Fruit fly (Drosophila melanogaster) whole organism, embryonic: Measurements from ENCODE around the gene ATPsynO.

Source experiments
- Aef1 ChIP-seq: fragments of 200-800 bp; sonication (Bioruptor generic); IDR thresholded peaks from 3 replicates; pipeline ENCODE4 v1.3.6; 2022; ENCODE audit warnings: missing biosample characterization, missing genetic modification characterization
- Antp ChIP-seq: fragments of 200-800 bp; sonication (Bioruptor generic); optimal IDR thresholded peaks from 3 replicates; lab custom pipeline; 2016; ENCODE audit warnings: missing biosample characterization, missing genetic modification characterization
- Bdp1 ChIP-seq: fragments of 200-800 bp; sonication (Bioruptor generic); optimal IDR thresholded peaks from 3 replicates; lab custom pipeline; 2016; ENCODE audit warnings: missing biosample characterization, missing genetic modification characterization
- CG10267 ChIP-seq: fragments of 200-800 bp; sonication (Bioruptor generic); optimal IDR thresholded peaks from 2 replicates; lab custom pipeline; 2018; ENCODE audit warnings: missing biosample characterization, mild to moderate bottlenecking, missing genetic modification characterization, moderate library complexity
- CG10543 ChIP-seq: fragments of 200-800 bp; sonication (Bioruptor generic); optimal IDR thresholded peaks from 3 replicates; lab custom pipeline; 2017; ENCODE audit warnings: missing biosample characterization, mild to moderate bottlenecking, missing genetic modification characterization, moderate library complexity
- CG10959 ChIP-seq: fragments of 200-800 bp; sonication (Bioruptor generic); IDR thresholded peaks from 2 replicates; pipeline ENCODE4 v1.3.6; 2022; ENCODE audit warnings: missing biosample characterization, missing genetic modification characterization
- CG11696 ChIP-seq: fragments of 200-800 bp; sonication (Bioruptor generic); IDR thresholded peaks from 2 replicates; pipeline ENCODE4 v1.3.6; 2022; ENCODE audit warnings: missing biosample characterization, missing genetic modification characterization
- CG13123 ChIP-seq: fragments of 200-800 bp; sonication (Bioruptor generic); optimal IDR thresholded peaks from 2 replicates; lab custom pipeline; 2016; ENCODE audit warnings: missing biosample characterization, missing genetic modification characterization
- CG13894 ChIP-seq: fragments of 200-800 bp; sonication (Bioruptor generic); optimal IDR thresholded peaks from 3 replicates; lab custom pipeline; 2018; ENCODE audit warnings: missing biosample characterization, mild to moderate bottlenecking, missing genetic modification characterization, moderate library complexity
- CG14050 ChIP-seq: fragments of 200-800 bp; sonication (Bioruptor generic); IDR thresholded peaks from 3 replicates; pipeline ENCODE4 v1.3.6; 2022; ENCODE audit warnings: missing biosample characterization, missing genetic modification characterization
- CG14965 ChIP-seq: fragments of 200-800 bp; sonication (Bioruptor generic); optimal IDR thresholded peaks from 2 replicates; lab custom pipeline; 2016; ENCODE audit warnings: missing biosample characterization, missing genetic modification characterization, borderline replicate concordance
- CG15514 ChIP-seq: fragments of 200-800 bp; sonication (Bioruptor generic); optimal IDR thresholded peaks from 3 replicates; lab custom pipeline; 2017; ENCODE audit warnings: missing biosample characterization, missing genetic modification characterization, mild to moderate bottlenecking, moderate library complexity, missing genetic modification reagents
- CG17186 ChIP-seq: fragments of 200-800 bp; sonication (Bioruptor generic); optimal IDR thresholded peaks from 3 replicates; lab custom pipeline; 2017; ENCODE audit warnings: missing biosample characterization, missing genetic modification reagents, missing genetic modification characterization
- CG17802 ChIP-seq: fragments of 200-800 bp; sonication (Bioruptor generic); optimal IDR thresholded peaks from 2 replicates; lab custom pipeline; 2018; ENCODE audit warnings: missing biosample characterization, mild to moderate bottlenecking, missing genetic modification characterization, moderate library complexity
- CG1792 ChIP-seq: fragments of 200-800 bp; sonication (Bioruptor generic); optimal IDR thresholded peaks from 2 replicates; lab custom pipeline; 2016; ENCODE audit warnings: missing biosample characterization, missing genetic modification characterization
- CG18476 ChIP-seq: fragments of 200-800 bp; sonication (Bioruptor generic); optimal IDR thresholded peaks from 2 replicates; lab custom pipeline; 2016; ENCODE audit warnings: missing biosample characterization, mild to moderate bottlenecking, missing genetic modification characterization
- CG2116 ChIP-seq: fragments of 200-800 bp; sonication (Bioruptor generic); optimal IDR thresholded peaks from 3 replicates; lab custom pipeline; 2018; ENCODE audit warnings: missing biosample characterization, mild to moderate bottlenecking, missing genetic modification characterization
- CG2129 ChIP-seq: fragments of 200-800 bp; sonication (Bioruptor generic); IDR thresholded peaks from 2 replicates; pipeline ENCODE4 v1.3.6; 2022; ENCODE audit warnings: missing biosample characterization, missing genetic modification characterization; ENCODE audit not compliant: partially characterized antibody
- CG31441 ChIP-seq: fragments of 200-800 bp; sonication (Bioruptor generic); IDR thresholded peaks from 2 replicates; pipeline ENCODE4 v1.3.6; 2022; ENCODE audit warnings: missing biosample characterization, missing genetic modification characterization
- CG3163 ChIP-seq: fragments of 200-800 bp; sonication (Bioruptor generic); optimal IDR thresholded peaks from 3 replicates; lab custom pipeline; 2016; ENCODE audit warnings: missing biosample characterization, missing genetic modification characterization
- CG32772 ChIP-seq: fragments of 200-800 bp; sonication (Bioruptor generic); IDR thresholded peaks from 2 replicates; pipeline ENCODE4 v1.3.6; 2022; ENCODE audit warnings: missing biosample characterization, missing genetic modification characterization
- CG3847 ChIP-seq: fragments of 200-800 bp; sonication (Bioruptor generic); IDR thresholded peaks from 2 replicates; pipeline ENCODE4 v1.3.6; 2022; ENCODE audit warnings: missing biosample characterization, missing genetic modification characterization
- CG6813 ChIP-seq: fragments of 200-800 bp; sonication (Bioruptor generic); optimal IDR thresholded peaks from 2 replicates; lab custom pipeline; 2017; ENCODE audit warnings: missing biosample characterization, missing genetic modification characterization, mild to moderate bottlenecking, moderate library complexity, missing genetic modification reagents
- CG7556 ChIP-seq: fragments of 200-800 bp; sonication (Bioruptor generic); optimal IDR thresholded peaks from 2 replicates; lab custom pipeline; 2017; ENCODE audit warnings: missing biosample characterization, mild to moderate bottlenecking, missing genetic modification characterization
- CG8290 ChIP-seq, 3 experiments: fragments of 200-800 bp; sonication (Bioruptor generic); optimal IDR thresholded peaks; 2 replicates each; lab custom pipeline; 2016 to 2019; ENCODE audit warnings: missing biosample characterization in 3 of 3, missing genetic modification characterization in 3 of 3, mild to moderate bottlenecking in 2 of 3, moderate library complexity in 1 of 3
- CG9437 ChIP-seq: fragments of 200-800 bp; sonication (Bioruptor generic); optimal IDR thresholded peaks from 2 replicates; lab custom pipeline; 2018; ENCODE audit warnings: missing biosample characterization, mild to moderate bottlenecking, missing genetic modification characterization
- CG9727 ChIP-seq: fragments of 200-800 bp; sonication (Bioruptor generic); optimal IDR thresholded peaks from 3 replicates; lab custom pipeline; 2017; ENCODE audit warnings: missing biosample characterization, mild to moderate bottlenecking, missing genetic modification characterization
- CG9797 ChIP-seq: fragments of 200-800 bp; sonication (Bioruptor generic); optimal IDR thresholded peaks from 3 replicates; lab custom pipeline; 2018; ENCODE audit warnings: missing biosample characterization, mild to moderate bottlenecking, missing genetic modification characterization
- CkIIα-i1 ChIP-seq: fragments of 200-800 bp; sonication (Bioruptor generic); IDR thresholded peaks from 2 replicates; pipeline ENCODE4 v1.3.6; 2022; ENCODE audit warnings: missing biosample characterization, missing genetic modification characterization
- Dfd ChIP-seq, 2 experiments: fragments of >200 bp; optimal IDR thresholded peaks; 2 replicates each; lab custom pipeline; 2017; ENCODE audit warnings: missing biosample characterization in 2 of 2, missing genetic modification characterization in 2 of 2
- E2f2 ChIP-seq: fragments of 200-800 bp; sonication (Bioruptor generic); IDR thresholded peaks from 2 replicates; pipeline ENCODE4 v1.3.6; 2022; ENCODE audit warnings: missing biosample characterization, missing genetic modification characterization
- Fer3 ChIP-seq: fragments of 200-800 bp; sonication (Bioruptor generic); optimal IDR thresholded peaks from 2 replicates; lab custom pipeline; 2018; ENCODE audit warnings: missing biosample characterization, mild to moderate bottlenecking, missing genetic modification characterization, moderate library complexity
- Hr51 ChIP-seq, 2 experiments: fragments of 200-800 bp; sonication (Bioruptor generic); optimal IDR thresholded peaks; 2 replicates in 1 of 2; 3 replicates in 1 of 2; lab custom pipeline; 2016 to 2018; ENCODE audit warnings: missing biosample characterization in 2 of 2, missing genetic modification characterization in 2 of 2, mild to moderate bottlenecking in 1 of 2, moderate library complexity in 1 of 2
- MESR4 ChIP-seq: fragments of 200-800 bp; sonication (Bioruptor generic); optimal IDR thresholded peaks from 2 replicates; lab custom pipeline; 2018; ENCODE audit warnings: missing biosample characterization, mild to moderate bottlenecking, missing genetic modification characterization, moderate library complexity
- al ChIP-seq: fragments of 200-800 bp; sonication (Bioruptor generic); IDR thresholded peaks from 2 replicates; pipeline ENCODE4 v1.3.6; 2022; ENCODE audit warnings: missing biosample characterization, missing genetic modification characterization
- amos ChIP-seq: fragments of 200-800 bp; sonication (Bioruptor generic); IDR thresholded peaks from 2 replicates; pipeline ENCODE4 v1.3.6; 2022; ENCODE audit warnings: missing biosample characterization, missing genetic modification characterization; ENCODE audit not compliant: partially characterized antibody
- aop ChIP-seq: fragments of 200-800 bp; sonication (Bioruptor generic); IDR thresholded peaks from 2 replicates; pipeline ENCODE4 v1.3.6; 2022; ENCODE audit warnings: missing biosample characterization, missing genetic modification characterization
- btn ChIP-seq: fragments of 200-800 bp; sonication (Bioruptor generic); optimal IDR thresholded peaks from 2 replicates; lab custom pipeline; 2016; ENCODE audit warnings: missing biosample characterization, missing genetic modification characterization
- cg ChIP-seq: fragments of 200-800 bp; sonication (Bioruptor generic); optimal IDR thresholded peaks from 3 replicates; lab custom pipeline; 2019; ENCODE audit warnings: missing biosample characterization, mild to moderate bottlenecking, missing genetic modification characterization, moderate library complexity
- dm ChIP-seq: fragments of 200-800 bp; sonication (Bioruptor generic); optimal IDR thresholded peaks from 3 replicates; lab custom pipeline; 2016; ENCODE audit warnings: missing biosample characterization, missing genetic modification characterization
- dmrt11E ChIP-seq: fragments of 200-800 bp; sonication (Bioruptor generic); optimal IDR thresholded peaks from 3 replicates; lab custom pipeline; 2018; ENCODE audit warnings: missing biosample characterization, mild to moderate bottlenecking, missing genetic modification characterization, moderate library complexity
- gfzf ChIP-seq: fragments of 200-800 bp; sonication (Bioruptor generic); optimal IDR thresholded peaks from 2 replicates; lab custom pipeline; 2016; ENCODE audit warnings: missing biosample characterization, mild to moderate bottlenecking, missing genetic modification characterization, moderate library complexity
- gro ChIP-seq: fragments of 200-800 bp; sonication (Bioruptor generic); optimal IDR thresholded peaks from 2 replicates; lab custom pipeline; 2016; ENCODE audit warnings: missing biosample characterization, missing genetic modification characterization
- jing ChIP-seq: fragments of 200-800 bp; sonication (Bioruptor generic); optimal IDR thresholded peaks from 2 replicates; lab custom pipeline; 2018; ENCODE audit warnings: missing biosample characterization, mild to moderate bottlenecking, missing genetic modification characterization
- lov ChIP-seq, 2 experiments: fragments of 200-800 bp in 1 of 2; fragments of >200 bp in 1 of 2; sonication (Bioruptor generic) in 1 of 2; IDR thresholded peaks in 1 of 2; optimal IDR thresholded peaks in 1 of 2; 2 replicates in 1 of 2; 3 replicates in 1 of 2; pipeline versions ENCODE4 v1.3.6 to Lab custom; 2017 to 2022; ENCODE audit warnings: missing biosample characterization in 1 of 2, missing genetic modification characterization in 1 of 2
- mirr ChIP-seq: fragments of 200-800 bp; sonication (Bioruptor generic); optimal IDR thresholded peaks from 3 replicates; lab custom pipeline; 2018; ENCODE audit warnings: missing biosample characterization, mild to moderate bottlenecking, missing genetic modification characterization
- phol ChIP-seq: fragments of 200-800 bp; sonication (Bioruptor generic); optimal IDR thresholded peaks from 3 replicates; lab custom pipeline; 2018; ENCODE audit warnings: missing biosample characterization, mild to moderate bottlenecking, missing genetic modification characterization, moderate library complexity
- unpg ChIP-seq: fragments of 200-800 bp; sonication (Bioruptor generic); optimal IDR thresholded peaks from 3 replicates; lab custom pipeline; 2018; ENCODE audit warnings: missing biosample characterization, mild to moderate bottlenecking, missing genetic modification characterization, moderate library complexity
- z ChIP-seq: fragments of 200-800 bp; sonication (Bioruptor generic); IDR thresholded peaks from 3 replicates; pipeline ENCODE4 v1.3.6; 2022; ENCODE audit warnings: missing biosample characterization, missing genetic modification characterization
- zen2 ChIP-seq: fragments of 200-800 bp; sonication (Bioruptor generic); IDR thresholded peaks from 3 replicates; pipeline ENCODE4 v1.3.6; 2022; ENCODE audit warnings: missing biosample characterization, missing genetic modification characterization; ENCODE audit not compliant: partially characterized antibody
- zfh2 ChIP-seq: fragments of 200-800 bp; sonication (Bioruptor generic); optimal IDR thresholded peaks from 2 replicates; lab custom pipeline; 2016; ENCODE audit warnings: missing biosample characterization, missing genetic modification characterization

ATPsynO gene

dm6 chr3R:15286693-15287041, 21.3 kb downstream of the ATPsynO start (continued):
- TF ChIP-seq btn (GFP tag; lab: Kevin White, UChicago) (no peak), CG10543 (GFP tag; lab: Kevin White, UChicago) (no peak), Aef1 (no peak), CG31441 (GFP tag; lab: Robert Waterston, UW) (no peak), CG9797 (GFP tag; lab: Kevin White, UChicago) (no peak), CG14965 (no peak), CG9437 (no peak), jing (GFP tag; lab: Kevin White, UChicago) (no peak), unpg (no peak), CkIIα-i1 (no peak), CG7556 (GFP tag; lab: Kevin White, UChicago) (no peak), CG17802 (no peak), CG32772 (no peak), CG18476 (no peak), Fer3 (tag; lab: Kevin White, UChicago) (no peak), amos (GFP tag; lab: Robert Waterston, UW) (no peak), CG14050 (GFP tag; lab: Robert Waterston, UW) (no peak), MESR4 (no peak), al (no peak), dm (GFP tag; lab: Kevin White, UChicago) (no peak), lov (optimal IDR thresholded peaks at IDR 0.05; lab: Kevin White, UChicago) (no peak), lov (GFP tag; IDR thresholded peaks at IDR 0.05; lab: Robert Waterston, UW) (no peak), Dfd (GFP tag; optimal IDR thresholded peaks at IDR 0.05; lab: Kevin White, UChicago) (no peak), CG2129 (no peak)

DNA sequence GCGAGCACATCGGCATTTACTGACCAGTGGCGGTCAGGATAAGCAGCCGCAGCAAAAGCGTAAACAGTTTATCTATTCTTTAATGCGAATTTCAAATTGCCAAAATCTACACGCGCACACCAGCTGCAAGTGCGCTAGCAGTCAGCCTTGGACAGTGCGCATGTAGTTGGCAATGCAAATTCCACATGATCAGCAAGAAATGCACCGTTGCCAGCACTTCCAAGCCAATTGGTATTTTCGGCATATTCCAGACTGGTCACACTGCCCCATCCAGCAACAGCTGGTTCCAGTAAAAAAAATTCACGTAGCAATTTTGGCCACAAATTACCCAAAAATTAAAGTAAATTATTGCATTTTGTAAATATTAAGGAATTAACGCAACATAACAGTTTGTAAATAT, 22.4 kb downstream of the ATPsynO start:
- TF ChIP-seq Antp (GFP tag; lab: Kevin White, UChicago) (no peak), CG10959 (no peak), CG1792 (peak; percentile 4), CG13123 (GFP tag; lab: Kevin White, UChicago) (no peak), gro (GFP tag; lab: Kevin White, UChicago) (peak; percentile 37), CG6813 (GFP tag; lab: Kevin White, UChicago) (no peak), gfzf (peak; percentile 97), CG13894 (tag; lab: Kevin White, UChicago) (peak; percentile 14), CG10267 (tag; lab: Kevin White, UChicago) (peak; percentile 54), cg (GFP tag; lab: Kevin White, UChicago) (peak; percentile 13), CG15514 (GFP tag; lab: Kevin White, UChicago) (peak; percentile 83), CG2116 (GFP tag; lab: Kevin White, UChicago) (peak; percentile 89), Hr51 (GFP tag; optimal IDR thresholded peaks at IDR 0.05; lab: Kevin White, UChicago) (peak in 1 of 2 experiments; percentile 7), CG9727 (GFP tag; lab: Kevin White, UChicago) (peak; percentile 13), dmrt11E (tag; lab: Kevin White, UChicago) (peak; percentile 11), CG11696 (GFP tag; lab: Robert Waterston, UW) (no peak), z (no peak), CG8290 (GFP tag; optimal IDR thresholded peaks at IDR 0.05; lab: Kevin White, UChicago) (peak; percentile 16), CG8290 (tag; optimal IDR thresholded peaks at IDR 0.05; lab: Kevin White, UChicago) (peak in 1 of 2 experiments; percentile 78), CG17186 (GFP tag; lab: Kevin White, UChicago) (peak; percentile 93), zfh2 (peak; percentile 2), zen2 (GFP tag; lab: Robert Waterston, UW) (no peak), mirr (peak; percentile 8), aop (GFP tag; lab: Robert Waterston, UW) (no peak), phol (peak; percentile 55), E2f2 (GFP tag; lab: Robert Waterston, UW) (no peak), CG3163 (peak; percentile 27), CG3847 (GFP tag; lab: Robert Waterston, UW) (no peak), Bdp1 (peak; percentile 33)
